Fruit fly (Drosophila melanogaster): ENCODE data around the gene eas.

eas gene

DNA sequence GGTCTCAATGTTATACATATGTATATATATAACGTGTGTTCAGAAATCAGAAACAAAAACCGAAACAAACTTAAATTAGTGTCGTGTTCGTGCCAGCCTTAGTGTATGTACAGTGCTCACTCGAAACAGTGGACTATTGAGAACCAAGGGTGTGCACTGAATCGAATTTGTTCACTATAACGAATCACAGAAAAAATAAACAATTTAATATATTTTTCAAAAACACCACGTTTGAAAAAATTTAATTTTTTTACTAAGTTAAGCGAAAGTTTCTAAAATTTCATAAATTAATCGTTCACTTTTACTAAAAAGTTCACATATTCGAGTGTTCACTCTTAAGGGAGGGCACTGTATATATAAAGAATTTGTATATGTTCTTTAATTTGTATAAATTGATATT is 7.1 kb downstream of the eas start (continued):
- TF ChIP-seq CG11902 (GFP tag; optimal IDR thresholded peaks at IDR 0.05), result no peak
- no peak for TF ChIP-seq CG8632 (GFP tag; optimal IDR thresholded peaks at IDR 0.05)
- peak; percentile 17 for TF ChIP-seq CG34406 (GFP tag; optimal IDR thresholded peaks at IDR 0.05)
- no peak for TF ChIP-seq Gug (GFP tag; IDR thresholded peaks at IDR 0.05)
- peak; percentile 34 for TF ChIP-seq topi (GFP tag; optimal IDR thresholded peaks at IDR 0.05)
- no peak for TF ChIP-seq Eip93F (GFP tag; optimal IDR thresholded peaks at IDR 0.05)
- peak; percentile 9 for TF ChIP-seq Hr4 (GFP tag; optimal IDR thresholded peaks at IDR 0.05)
- TF ChIP-seq CG3919 (GFP tag; optimal IDR thresholded peaks at IDR 0.05), result no peak
- no peak for TF ChIP-seq Ets96B (tag; optimal IDR thresholded peaks at IDR 0.05)
- TF ChIP-seq CG31627 (GFP tag; optimal IDR thresholded peaks at IDR 0.05), result peak; percentile 19
- TF ChIP-seq CG9139 (GFP tag; optimal IDR thresholded peaks at IDR 0.05), result no peak
- no peak for TF ChIP-seq Sox14 (GFP tag; optimal IDR thresholded peaks at IDR 0.05)
- no peak for TF ChIP-seq cyc (GFP tag; optimal IDR thresholded peaks at IDR 0.05)
- TF ChIP-seq salr (GFP tag; optimal IDR thresholded peaks at IDR 0.05), result no peak
- no peak for TF ChIP-seq fd85E (GFP tag; optimal IDR thresholded peaks at IDR 0.05)
- no peak for TF ChIP-seq fd59A (GFP tag; optimal IDR thresholded peaks at IDR 0.05)
- peak; percentile 34 for TF ChIP-seq Smox (GFP tag; optimal IDR thresholded peaks at IDR 0.05)
- TF ChIP-seq spab (GFP tag; optimal IDR thresholded peaks at IDR 0.05), result no peak
- TF ChIP-seq net (GFP tag; optimal IDR thresholded peaks at IDR 0.05), result no peak
- no peak for TF ChIP-seq CG6276 (GFP tag; optimal IDR thresholded peaks at IDR 0.05)
- TF ChIP-seq Eip78C (GFP tag), result peak; percentile 79
- no peak for TF ChIP-seq CG1621 (tag; optimal IDR thresholded peaks at IDR 0.05)
- peak; percentile 24 for TF ChIP-seq Sox102F (GFP tag; optimal IDR thresholded peaks at IDR 0.05)
- TF ChIP-seq lz (GFP tag; optimal IDR thresholded peaks at IDR 0.05), result peak; percentile 20
- no peak for TF ChIP-seq dac (GFP tag; optimal IDR thresholded peaks at IDR 0.05)
- no peak for TF ChIP-seq Hr38 (GFP tag; optimal IDR thresholded peaks at IDR 0.05)
- TF ChIP-seq vri (GFP tag; optimal IDR thresholded peaks at IDR 0.05), result peak; percentile 7
- peak; percentile 26 for TF ChIP-seq Hr39 (GFP tag; optimal IDR thresholded peaks at IDR 0.05)
- no peak for TF ChIP-seq CG7368 (GFP tag; optimal IDR thresholded peaks at IDR 0.05)
- peak; percentile 11 for TF ChIP-seq CG10631 (GFP tag; optimal IDR thresholded peaks at IDR 0.05)
- no peak for TF ChIP-seq CG6854 (GFP tag; optimal IDR thresholded peaks at IDR 0.05)
- no peak for TF ChIP-seq CG32006 (GFP tag; optimal IDR thresholded peaks at IDR 0.05)
- no peak for TF ChIP-seq CG8319 (GFP tag; optimal IDR thresholded peaks at IDR 0.05)
- no peak for TF ChIP-seq dsx (GFP tag; optimal IDR thresholded peaks at IDR 0.05; ENCODE audit: poor library complexity, severe bottlenecking)
- TF ChIP-seq Ets21C (GFP tag; optimal IDR thresholded peaks at IDR 0.05), result no peak
- no peak for TF ChIP-seq CG16779 (tag; optimal IDR thresholded peaks at IDR 0.05)

DNA sequence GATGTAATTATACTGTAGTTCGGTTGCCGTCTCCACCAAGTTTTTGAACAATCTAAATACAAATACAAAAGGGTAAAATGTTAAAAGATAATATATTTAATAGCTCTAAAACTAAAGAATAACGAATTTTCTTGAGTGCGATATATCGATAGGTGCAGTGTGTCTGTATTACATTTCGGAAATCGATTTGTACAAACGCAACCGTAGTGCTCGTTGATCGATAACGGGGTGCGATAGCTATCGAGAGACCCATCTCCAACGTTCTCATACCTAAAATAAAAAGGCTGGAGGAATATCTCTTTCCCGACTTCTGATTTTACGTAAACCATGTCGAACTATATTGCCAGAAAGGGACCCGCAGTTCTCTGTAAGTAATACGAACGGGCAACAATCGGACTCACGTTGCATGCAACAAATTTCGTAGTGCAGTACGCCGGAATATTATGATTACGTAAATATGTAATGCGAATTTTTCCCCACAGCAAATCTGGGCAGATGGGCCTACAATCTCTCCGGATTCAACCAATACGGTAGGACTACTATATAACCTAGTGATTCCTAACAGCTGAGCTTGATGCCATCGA is 8.0 kb downstream of the eas start, which contains the start of gene UQCR-14:
Gene UQCR-14, plus strand, starts transcription at position 206 of the 584 bp plus-strand sequence.
- TF ChIP-seq dac (GFP tag; optimal IDR thresholded peaks at IDR 0.05) (no peak), Eip78C (GFP tag) (peak; percentile 74), Blimp-1 (GFP tag; optimal IDR thresholded peaks at IDR 0.05) (no peak), fkh (GFP tag; optimal IDR thresholded peaks at IDR 0.05) (no peak), CG15336 (GFP tag; IDR thresholded peaks at IDR 0.05) (no peak), Hr38 (GFP tag; optimal IDR thresholded peaks at IDR 0.05) (no peak), topi (GFP tag; optimal IDR thresholded peaks at IDR 0.05) (peak; percentile 43), Smox (GFP tag; optimal IDR thresholded peaks at IDR 0.05) (no peak), Sox14 (GFP tag; optimal IDR thresholded peaks at IDR 0.05) (peak; percentile 12), net (GFP tag; optimal IDR thresholded peaks at IDR 0.05) (no peak), CG10669 (GFP tag; optimal IDR thresholded peaks at IDR 0.05) (no peak), salr (GFP tag; optimal IDR thresholded peaks at IDR 0.05) (no peak), CG7368 (GFP tag; optimal IDR thresholded peaks at IDR 0.05) (no peak), pdm3 (GFP tag; optimal IDR thresholded peaks at IDR 0.05) (no peak), CG9139 (GFP tag; optimal IDR thresholded peaks at IDR 0.05) (no peak), dsx (GFP tag; optimal IDR thresholded peaks at IDR 0.05; ENCODE audit: poor library complexity, severe bottlenecking) (peak; percentile 34), CG3032 (tag; optimal IDR thresholded peaks at IDR 0.05) (no peak), Met (GFP tag; optimal IDR thresholded peaks at IDR 0.05) (no peak), CG8632 (GFP tag; optimal IDR thresholded peaks at IDR 0.05) (no peak), Sox15 (GFP tag; optimal IDR thresholded peaks at IDR 0.05) (no peak), CG6163 (GFP tag; IDR thresholded peaks at IDR 0.05) (no peak), fd85E (GFP tag; optimal IDR thresholded peaks at IDR 0.05) (no peak), Eip93F (GFP tag; optimal IDR thresholded peaks at IDR 0.05) (no peak), CG34406 (GFP tag; optimal IDR thresholded peaks at IDR 0.05) (no peak), eg (GFP tag; IDR thresholded peaks at IDR 0.05) (no peak), Ets21C (GFP tag; optimal IDR thresholded peaks at IDR 0.05) (no peak), esn (GFP tag; optimal IDR thresholded peaks at IDR 0.05) (peak; percentile 46), cyc (GFP tag; optimal IDR thresholded peaks at IDR 0.05) (peak; percentile 8), Eip75B (GFP tag; optimal IDR thresholded peaks at IDR 0.05) (no peak), CG6854 (GFP tag; optimal IDR thresholded peaks at IDR 0.05) (no peak), acj6 (GFP tag; optimal IDR thresholded peaks at IDR 0.05) (no peak), CG1621 (tag; optimal IDR thresholded peaks at IDR 0.05) (peak; percentile 12)
